Fruit fly (Drosophila melanogaster) whole organism, prepupa: ENCODE measurements around the gene CG14007.

ENCODE experiments used
- CG10631 ChIP-seq: fragments of 200-800 bp; sonication (Bioruptor generic); optimal IDR thresholded peaks from 2 replicates; lab custom pipeline; 2016; ENCODE audit warnings: missing biosample characterization, missing genetic modification characterization
- CG10669 ChIP-seq: fragments of 200-800 bp; sonication (Bioruptor generic); optimal IDR thresholded peaks from 3 replicates; lab custom pipeline; 2018; ENCODE audit warnings: missing biosample characterization, mild to moderate bottlenecking, missing genetic modification characterization, moderate library complexity
- CG11762 ChIP-seq: fragments of 200-800 bp; sonication (Bioruptor generic); optimal IDR thresholded peaks from 3 replicates; lab custom pipeline; 2016; ENCODE audit warnings: missing biosample characterization, missing genetic modification characterization; ENCODE audit not compliant: insufficient read depth
- CG15336 ChIP-seq: fragments of 200-800 bp; sonication (Bioruptor generic); IDR thresholded peaks from 2 replicates; pipeline ENCODE4 v1.3.6; 2022; ENCODE audit warnings: missing biosample characterization, missing genetic modification characterization
- CG3032 ChIP-seq: fragments of 200-800 bp; optimal IDR thresholded peaks from 2 replicates; lab custom pipeline; 2019; ENCODE audit warnings: missing biosample characterization, mild to moderate bottlenecking, missing genetic modification characterization, moderate library complexity
- CG31627 ChIP-seq: fragments of 200-800 bp; sonication (Bioruptor generic); optimal IDR thresholded peaks from 3 replicates; lab custom pipeline; 2016; ENCODE audit warnings: missing biosample characterization, missing genetic modification characterization
- CG3919 ChIP-seq: fragments of 200-800 bp; sonication (Bioruptor generic); optimal IDR thresholded peaks from 3 replicates; lab custom pipeline; 2016; ENCODE audit warnings: missing biosample characterization, missing genetic modification characterization
- CG6276 ChIP-seq: fragments of 200-800 bp; sonication (Bioruptor generic); optimal IDR thresholded peaks from 2 replicates; lab custom pipeline; 2017; ENCODE audit warnings: missing biosample characterization, mild to moderate bottlenecking, missing genetic modification characterization
- CG6808 ChIP-seq: fragments of 200-800 bp; sonication (Bioruptor generic); optimal IDR thresholded peaks from 3 replicates; lab custom pipeline; 2017; ENCODE audit warnings: missing biosample characterization, missing genetic modification characterization, mild to moderate bottlenecking, moderate library complexity, missing genetic modification reagents
- CG6854 ChIP-seq: fragments of 200-800 bp; sonication (Bioruptor generic); optimal IDR thresholded peaks from 2 replicates; lab custom pipeline; 2017; ENCODE audit warnings: missing biosample characterization, mild to moderate bottlenecking, missing genetic modification characterization
- CG7368 ChIP-seq: fragments of 200-800 bp; sonication (Bioruptor generic); optimal IDR thresholded peaks from 3 replicates; lab custom pipeline; 2016; ENCODE audit warnings: missing biosample characterization, missing genetic modification characterization
- CG8119 ChIP-seq: fragments of 200-800 bp; sonication (Bioruptor generic); IDR thresholded peaks from 3 replicates; pipeline ENCODE4 v1.3.6; 2022; ENCODE audit warnings: missing biosample characterization, missing genetic modification characterization
- CG8319 ChIP-seq: fragments of 200-800 bp; sonication (Bioruptor generic); optimal IDR thresholded peaks from 3 replicates; lab custom pipeline; 2016; ENCODE audit warnings: missing biosample characterization, missing genetic modification characterization
- CG8632 ChIP-seq: fragments of 200-800 bp; sonication (Bioruptor generic); optimal IDR thresholded peaks from 3 replicates; lab custom pipeline; 2016; ENCODE audit warnings: missing biosample characterization, missing genetic modification characterization
- CG9139 ChIP-seq: fragments of 200-800 bp; sonication (Bioruptor generic); optimal IDR thresholded peaks from 3 replicates; lab custom pipeline; 2017; ENCODE audit warnings: missing biosample characterization, mild to moderate bottlenecking, missing genetic modification characterization
- Eip75B ChIP-seq: fragments of 200-800 bp; sonication (Bioruptor generic); optimal IDR thresholded peaks from 3 replicates; lab custom pipeline; 2016; ENCODE audit warnings: missing biosample characterization, missing genetic modification characterization
- Eip78C ChIP-seq: fragments of 200-800 bp; sonication (Bioruptor generic); peaks from one replicate; lab custom pipeline; 2016; ENCODE audit warnings: missing biosample characterization, missing genetic modification characterization
- Eip93F ChIP-seq: fragments of 200-800 bp; sonication (Bioruptor generic); optimal IDR thresholded peaks from 2 replicates; lab custom pipeline; 2016; ENCODE audit warnings: missing biosample characterization, mild to moderate bottlenecking, missing genetic modification characterization
- Ets21C ChIP-seq: fragments of 200-800 bp; sonication (Bioruptor generic); optimal IDR thresholded peaks from 3 replicates; lab custom pipeline; 2016; ENCODE audit warnings: missing biosample characterization, missing genetic modification characterization
- Ets96B ChIP-seq: fragments of 200-800 bp; optimal IDR thresholded peaks from 2 replicates; lab custom pipeline; 2019; ENCODE audit warnings: missing biosample characterization, mild to moderate bottlenecking, missing genetic modification characterization, moderate library complexity
- Lpt ChIP-seq: fragments of 200-800 bp; sonication (Bioruptor generic); optimal IDR thresholded peaks from 3 replicates; lab custom pipeline; 2016; ENCODE audit warnings: missing biosample characterization, missing genetic modification characterization
- Met ChIP-seq: fragments of 200-800 bp; sonication (Bioruptor generic); optimal IDR thresholded peaks from 3 replicates; lab custom pipeline; 2016; ENCODE audit warnings: missing biosample characterization, missing genetic modification characterization
- OdsH ChIP-seq: fragments of 200-800 bp; sonication (Bioruptor generic); optimal IDR thresholded peaks from 3 replicates; lab custom pipeline; 2016; ENCODE audit warnings: missing biosample characterization, missing genetic modification characterization
- Smox ChIP-seq: fragments of 200-800 bp; sonication (Bioruptor generic); optimal IDR thresholded peaks from 3 replicates; lab custom pipeline; 2016; ENCODE audit warnings: missing biosample characterization, missing genetic modification characterization
- Sox102F ChIP-seq: fragments of 200-800 bp; sonication (Bioruptor generic); optimal IDR thresholded peaks from 2 replicates; lab custom pipeline; 2016; ENCODE audit warnings: missing biosample characterization, mild to moderate bottlenecking, missing genetic modification characterization
- Sox14 ChIP-seq: fragments of 200-800 bp; sonication (Bioruptor generic); optimal IDR thresholded peaks from 3 replicates; lab custom pipeline; 2016; ENCODE audit warnings: missing biosample characterization, missing genetic modification characterization
- Sox15 ChIP-seq: fragments of 200-800 bp; sonication (Bioruptor generic); optimal IDR thresholded peaks from 3 replicates; lab custom pipeline; 2016; ENCODE audit warnings: missing biosample characterization, missing genetic modification characterization
- achi ChIP-seq: fragments of 200-800 bp; sonication (Bioruptor generic); optimal IDR thresholded peaks from 3 replicates; lab custom pipeline; 2016; ENCODE audit warnings: missing biosample characterization, missing genetic modification characterization
- acj6 ChIP-seq: fragments of 200-800 bp; sonication (Bioruptor generic); optimal IDR thresholded peaks from 3 replicates; lab custom pipeline; 2016; ENCODE audit warnings: missing biosample characterization, missing genetic modification characterization
- cyc ChIP-seq: fragments of 200-800 bp; sonication (Bioruptor generic); optimal IDR thresholded peaks from 3 replicates; lab custom pipeline; 2016; ENCODE audit warnings: missing biosample characterization, missing genetic modification characterization
- dac ChIP-seq: fragments of 200-800 bp; sonication (Bioruptor generic); optimal IDR thresholded peaks from 2 replicates; lab custom pipeline; 2017; ENCODE audit warnings: missing biosample characterization, mild to moderate bottlenecking, missing genetic modification characterization
- dsx ChIP-seq: fragments of 200-800 bp; optimal IDR thresholded peaks from 3 replicates; lab custom pipeline; 2019; ENCODE audit warnings: missing biosample characterization, mild to moderate bottlenecking, missing genetic modification characterization, moderate library complexity; ENCODE audit not compliant: poor library complexity, severe bottlenecking
- eg ChIP-seq: fragments of 200-800 bp; sonication (Bioruptor generic); IDR thresholded peaks from 3 replicates; pipeline ENCODE4 v1.3.6; 2022; ENCODE audit warnings: missing biosample characterization, missing genetic modification characterization
- esn ChIP-seq: fragments of 200-800 bp; sonication (Bioruptor generic); optimal IDR thresholded peaks from 2 replicates; lab custom pipeline; 2016; ENCODE audit warnings: missing biosample characterization, mild to moderate bottlenecking, missing genetic modification characterization, moderate library complexity
- fd85E ChIP-seq: fragments of 200-800 bp; sonication (Bioruptor generic); optimal IDR thresholded peaks from 3 replicates; lab custom pipeline; 2016; ENCODE audit warnings: missing biosample characterization, missing genetic modification characterization
- lz ChIP-seq: fragments of 200-800 bp; sonication (Bioruptor generic); optimal IDR thresholded peaks from 3 replicates; lab custom pipeline; 2016; ENCODE audit warnings: missing biosample characterization, missing genetic modification characterization
- net ChIP-seq: fragments of 200-800 bp; sonication (Bioruptor generic); optimal IDR thresholded peaks from 3 replicates; lab custom pipeline; 2016; ENCODE audit warnings: missing biosample characterization, missing genetic modification characterization
- pdm3 ChIP-seq: fragments of 200-800 bp; sonication (Bioruptor generic); optimal IDR thresholded peaks from 3 replicates; lab custom pipeline; 2016; ENCODE audit warnings: missing biosample characterization, missing genetic modification characterization
- salr ChIP-seq, 2 experiments: fragments of 200-800 bp; sonication (Bioruptor generic); optimal IDR thresholded peaks; 3 replicates each; lab custom pipeline; 2016 to 2018; ENCODE audit warnings: missing biosample characterization in 2 of 2, missing genetic modification characterization in 2 of 2, mild to moderate bottlenecking in 1 of 2
- svp ChIP-seq: fragments of 200-800 bp; sonication (Bioruptor generic); peaks from one replicate; lab custom pipeline; 2016; ENCODE audit warnings: missing biosample characterization, missing genetic modification characterization
- vri ChIP-seq: fragments of 200-800 bp; sonication (Bioruptor generic); optimal IDR thresholded peaks from 3 replicates; lab custom pipeline; 2016; ENCODE audit warnings: missing biosample characterization, mild to moderate bottlenecking, missing genetic modification characterization

The CG14007 gene

DNA sequence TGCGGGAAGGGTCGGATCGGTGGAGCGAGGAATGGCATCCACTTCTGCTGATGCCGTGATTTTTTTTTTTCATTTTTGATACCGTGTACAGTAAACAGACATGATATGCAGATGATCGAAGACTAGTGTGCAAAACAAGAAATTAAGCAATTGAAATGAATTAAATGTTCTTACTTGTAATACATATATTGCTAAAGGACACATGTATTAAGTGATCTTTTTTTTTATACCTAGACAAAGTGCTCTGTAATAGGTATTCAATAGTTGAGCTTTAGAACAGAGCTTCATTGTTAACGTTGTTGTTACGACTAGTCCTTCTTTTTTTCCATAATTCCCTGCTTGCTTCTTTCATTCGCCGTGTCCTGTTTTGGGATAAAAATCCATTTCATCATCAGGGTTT lies 35.0 kb upstream of the CG14007 start (continued):
- TF ChIP-seq Smox (GFP tag; lab: Kevin White, UChicago) (peak; percentile 33), CG9139 (GFP tag; lab: Kevin White, UChicago) (peak; percentile 21), salr (GFP tag; optimal IDR thresholded peaks at IDR 0.05; lab: Kevin White, UChicago) (peak in 1 of 2 experiments; percentile 7), achi (peak; percentile 47), pdm3 (GFP tag; lab: Kevin White, UChicago) (peak; percentile 57), CG3032 (tag; lab: Kevin White, UChicago) (peak; percentile 68), lz (peak; percentile 46), CG6808 (peak; percentile 61), CG11762 (GFP tag; lab: Kevin White, UChicago) (no peak), cyc (GFP tag; lab: Kevin White, UChicago) (peak; percentile 41), CG3919 (GFP tag; lab: Kevin White, UChicago) (peak; percentile 55), CG8119 (GFP tag; lab: Robert Waterston, UW) (peak; percentile 40; the same call in 1 of the 3 replicates), Sox15 (GFP tag; lab: Kevin White, UChicago) (no peak), dac (no peak), Lpt (GFP tag; lab: Kevin White, UChicago) (peak; percentile 3), net (GFP tag; lab: Kevin White, UChicago) (peak; percentile 31), CG8632 (GFP tag; lab: Kevin White, UChicago) (peak; percentile 36), acj6 (peak; percentile 40), fd85E (GFP tag; lab: Kevin White, UChicago) (no peak), svp (GFP tag; lab: Kevin White, UChicago) (peak; percentile 73), CG31627 (GFP tag; lab: Kevin White, UChicago) (peak; percentile 53), Sox102F (GFP tag; lab: Kevin White, UChicago) (peak; percentile 58), Ets21C (GFP tag; lab: Kevin White, UChicago) (no peak)

DNA sequence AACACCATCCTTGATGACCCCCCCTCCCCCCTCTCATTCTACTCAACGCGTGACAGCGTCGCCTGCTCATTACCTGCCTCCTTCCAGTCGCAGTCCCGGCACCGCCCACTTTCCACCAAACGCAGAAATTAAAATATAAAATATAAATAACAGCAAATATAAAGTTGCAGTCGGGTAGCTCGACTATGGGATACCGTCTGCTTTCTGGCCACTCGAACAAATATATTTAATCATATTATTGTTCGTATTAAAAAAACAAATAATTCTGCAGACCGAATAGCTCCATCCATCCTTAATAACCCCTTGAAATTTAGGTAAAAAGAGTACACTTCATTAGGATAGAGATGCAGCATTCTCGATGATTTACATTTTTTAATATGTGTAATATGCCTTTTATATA lies 31.7 kb upstream of the CG14007 start:
- TF ChIP-seq Eip78C (peak; percentile 62), Smox (GFP tag; lab: Kevin White, UChicago) (no peak), svp (GFP tag; lab: Kevin White, UChicago) (peak; percentile 69), CG6276 (GFP tag; lab: Kevin White, UChicago) (no peak), Lpt (GFP tag; lab: Kevin White, UChicago) (no peak), CG6854 (GFP tag; lab: Kevin White, UChicago) (no peak), CG8632 (GFP tag; lab: Kevin White, UChicago) (no peak), Ets96B (tag; lab: Kevin White, UChicago) (peak; percentile 6), Eip93F (GFP tag; lab: Kevin White, UChicago) (no peak), esn (GFP tag; lab: Kevin White, UChicago) (peak; percentile 1), achi (no peak), CG8319 (no peak), CG10669 (GFP tag; lab: Kevin White, UChicago) (no peak), OdsH (GFP tag; lab: Kevin White, UChicago) (peak; percentile 14), Sox14 (GFP tag; lab: Kevin White, UChicago) (no peak), CG3919 (GFP tag; lab: Kevin White, UChicago) (peak; percentile 2), CG31627 (GFP tag; lab: Kevin White, UChicago) (peak; percentile 19), CG15336 (GFP tag; lab: Robert Waterston, UW) (no peak), pdm3 (GFP tag; lab: Kevin White, UChicago) (peak; percentile 18), Met (GFP tag; lab: Kevin White, UChicago) (peak; percentile 25), lz (no peak)

DNA sequence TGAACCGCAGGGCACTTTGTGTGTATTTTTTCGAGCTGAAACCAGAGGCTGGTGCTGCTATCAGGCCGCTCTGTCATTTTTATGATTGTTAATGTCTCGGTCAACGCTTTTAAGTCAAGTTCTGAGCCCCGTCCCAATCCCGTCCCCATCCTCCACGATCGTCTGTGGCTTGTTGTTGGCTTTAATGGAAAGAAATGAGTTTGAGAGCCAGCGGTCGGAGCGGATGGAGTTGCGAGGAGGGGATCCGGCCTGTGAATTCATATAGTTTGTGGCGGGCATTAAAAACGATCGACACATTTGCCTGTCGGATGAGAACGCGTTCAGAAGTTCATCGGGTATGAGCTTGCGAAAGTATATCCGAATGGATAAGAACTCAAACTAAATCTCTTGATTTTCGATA lies 29.4 kb upstream of the CG14007 start, which contains the start of gene CG11029:
Gene CG11029, plus strand, starts transcription at position 301 of the 400 bp plus-strand sequence.
- TF ChIP-seq CG10631 (GFP tag; lab: Kevin White, UChicago) (no peak), CG8119 (GFP tag; lab: Robert Waterston, UW) (no peak), Sox14 (GFP tag; lab: Kevin White, UChicago) (no peak), CG7368 (no peak), fd85E (GFP tag; lab: Kevin White, UChicago) (no peak), eg (GFP tag; lab: Robert Waterston, UW) (no peak), vri (GFP tag; lab: Kevin White, UChicago) (no peak), svp (GFP tag; lab: Kevin White, UChicago) (no peak), Eip75B (GFP tag; lab: Kevin White, UChicago) (no peak), esn (GFP tag; lab: Kevin White, UChicago) (no peak), pdm3 (GFP tag; lab: Kevin White, UChicago) (no peak), dsx (GFP tag; lab: Kevin White, UChicago) (no peak)
- TF ChIP-seq, all 60 proteins: peak for 0
